Fruit fly (Drosophila melanogaster): Measurements from ENCODE around the gene CG12259.

The CG12259 gene

DNA sequence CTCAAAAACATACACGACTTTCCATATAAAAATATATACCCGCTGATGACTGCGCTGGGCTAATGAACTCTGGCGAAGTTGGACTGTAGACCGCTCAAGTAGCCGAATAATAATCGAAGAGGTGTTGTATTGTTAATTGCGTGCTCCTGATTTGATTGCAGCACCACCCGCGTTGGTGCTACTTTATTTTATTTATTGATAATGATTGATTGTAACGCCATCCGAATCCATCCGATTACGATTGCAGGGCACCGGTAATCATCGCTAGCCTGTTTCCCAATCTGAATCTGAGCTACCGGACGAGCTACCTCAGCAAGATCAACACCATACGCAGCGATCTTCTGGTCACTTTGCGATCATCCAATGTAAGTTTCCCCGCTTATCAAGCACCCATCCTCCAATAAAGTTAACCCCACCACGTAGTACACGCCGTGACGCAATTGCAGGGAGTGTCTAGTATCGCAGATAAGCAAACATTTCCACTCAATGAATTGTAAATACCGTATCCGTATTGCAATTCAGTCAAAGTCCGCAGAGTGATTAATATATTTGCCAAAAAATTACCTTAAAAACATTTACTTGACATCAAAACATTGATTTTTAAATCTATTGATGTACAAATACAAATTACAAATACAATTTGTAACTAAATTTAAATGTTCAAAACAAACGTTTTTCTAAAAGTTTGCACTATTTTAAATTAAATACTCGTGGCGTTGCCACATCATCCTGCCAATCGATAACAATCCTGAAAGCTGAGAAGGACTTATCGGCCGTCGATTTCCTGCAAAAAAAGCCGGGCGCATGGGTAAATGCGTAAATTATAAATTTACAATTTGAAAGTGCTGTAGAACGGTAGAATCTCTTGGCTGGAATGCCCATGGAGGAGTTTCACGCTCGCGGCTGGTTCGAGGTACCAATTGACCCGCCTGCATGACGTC, 8.4 kb upstream of the CG12259 start:
- peak; percentile 10 for TF ChIP-seq Mnt (GFP tag; optimal IDR thresholded peaks at IDR 0.05)
- TF ChIP-seq bab1 (GFP tag; optimal IDR thresholded peaks at IDR 0.05), result no peak
- no peak for TF ChIP-seq CG1620 (GFP tag; optimal IDR thresholded peaks at IDR 0.05)
- TF ChIP-seq kay (GFP tag; ENCODE audit: borderline replicate concordance), result no peak
- peak; percentile 12 for TF ChIP-seq CG11617 (GFP tag; optimal IDR thresholded peaks at IDR 0.05)
- no peak for TF ChIP-seq cnc (optimal IDR thresholded peaks at IDR 0.05)
- TF ChIP-seq CG12768 (GFP tag; optimal IDR thresholded peaks at IDR 0.05), result no peak
- TF ChIP-seq pad (GFP tag; optimal IDR thresholded peaks at IDR 0.05), result peak; percentile 9
- TF ChIP-seq ovo (GFP tag; optimal IDR thresholded peaks at IDR 0.05), result no peak
- TF ChIP-seq CG7045 (GFP tag; optimal IDR thresholded peaks at IDR 0.05), result no peak
- no peak for TF ChIP-seq toe (GFP tag; optimal IDR thresholded peaks at IDR 0.05)
- TF ChIP-seq Crg-1 (GFP tag; optimal IDR thresholded peaks at IDR 0.05), result no peak
- no peak for TF ChIP-seq CG7101 (tag; optimal IDR thresholded peaks at IDR 0.05)
- no peak for TF ChIP-seq CG5204 (GFP tag; optimal IDR thresholded peaks at IDR 0.05)
- TF ChIP-seq CG33017 (tag; optimal IDR thresholded peaks at IDR 0.05), result no peak
- TF ChIP-seq cic (GFP tag; optimal IDR thresholded peaks at IDR 0.05), result peak; percentile 97
- no peak for TF ChIP-seq Clk (GFP tag; optimal IDR thresholded peaks at IDR 0.05)
- peak; percentile 13 for TF ChIP-seq Hr96 (GFP tag; optimal IDR thresholded peaks at IDR 0.05)
- no peak for TF ChIP-seq CG14711 (tag; optimal IDR thresholded peaks at IDR 0.05)
- peak; percentile 44 for TF ChIP-seq tj (GFP tag; optimal IDR thresholded peaks at IDR 0.05)

dm6 chr3R:27928140-27928539, 7.3 kb upstream of the CG12259 start, which contains the start of gene nenya:
Gene nenya (minus strand): TSS chr3R:27928174.
- peak; percentile 44 for TF ChIP-seq ovo (GFP tag; optimal IDR thresholded peaks at IDR 0.05)
- no peak for TF ChIP-seq bab1 (GFP tag; optimal IDR thresholded peaks at IDR 0.05)
- no peak for TF ChIP-seq cic (GFP tag; optimal IDR thresholded peaks at IDR 0.05)
- TF ChIP-seq tj (GFP tag; optimal IDR thresholded peaks at IDR 0.05), result no peak
- no peak for TF ChIP-seq Mnt (GFP tag; optimal IDR thresholded peaks at IDR 0.05)
- TF ChIP-seq CG7101 (tag; optimal IDR thresholded peaks at IDR 0.05), result no peak
- no peak for TF ChIP-seq toe (GFP tag; optimal IDR thresholded peaks at IDR 0.05)
- TF ChIP-seq CG12768 (GFP tag; optimal IDR thresholded peaks at IDR 0.05), result no peak

dm6 chr3R:27926738-27927215, 5.9 kb upstream of the CG12259 start:
- TF ChIP-seq Mnt (GFP tag; optimal IDR thresholded peaks at IDR 0.05) (peak; percentile 62), cic (GFP tag; optimal IDR thresholded peaks at IDR 0.05) (peak; percentile 75), Hr96 (GFP tag; optimal IDR thresholded peaks at IDR 0.05) (peak; percentile 31), Crg-1 (GFP tag; optimal IDR thresholded peaks at IDR 0.05) (no peak), CG7101 (tag; optimal IDR thresholded peaks at IDR 0.05) (no peak)

- TF ChIP-seq CG33017 (tag; optimal IDR thresholded peaks at IDR 0.05), result no peak
- no peak for TF ChIP-seq CG12768 (GFP tag; optimal IDR thresholded peaks at IDR 0.05)
- TF ChIP-seq ovo (GFP tag; optimal IDR thresholded peaks at IDR 0.05), result peak; percentile 68
- TF ChIP-seq cic (GFP tag; optimal IDR thresholded peaks at IDR 0.05), result no peak
- TF ChIP-seq Clk (GFP tag; optimal IDR thresholded peaks at IDR 0.05), result no peak
- no peak for TF ChIP-seq kay (GFP tag; ENCODE audit: borderline replicate concordance)
- no peak for TF ChIP-seq CG11617 (GFP tag; optimal IDR thresholded peaks at IDR 0.05)
Observed at dm6 chr3R:27925971-27926533, 5.2 kb upstream of the CG12259 start.

dm6 chr3R:27925000-27925970, 4.4 kb upstream of the CG12259 start, which contains the start of gene mino:
Gene mino (plus strand): TSS chr3R:27925191.
- peak; percentile 33 for TF ChIP-seq CG14711 (tag; optimal IDR thresholded peaks at IDR 0.05)
- TF ChIP-seq CG7101 (tag; optimal IDR thresholded peaks at IDR 0.05), result no peak
- TF ChIP-seq kay (GFP tag; ENCODE audit: borderline replicate concordance), result peak; percentile 87
- peak; percentile 40 for TF ChIP-seq Crg-1 (GFP tag; optimal IDR thresholded peaks at IDR 0.05)
- peak; percentile 48 for TF ChIP-seq CG5204 (GFP tag; optimal IDR thresholded peaks at IDR 0.05)
- peak; percentile 61 for TF ChIP-seq CG11617 (GFP tag; optimal IDR thresholded peaks at IDR 0.05)
- peak; percentile 14 for TF ChIP-seq CG7045 (GFP tag; optimal IDR thresholded peaks at IDR 0.05)
- TF ChIP-seq pad (GFP tag; optimal IDR thresholded peaks at IDR 0.05), result peak; percentile 23
- TF ChIP-seq ovo (GFP tag; optimal IDR thresholded peaks at IDR 0.05), result no peak
- peak; percentile 75 for TF ChIP-seq Mnt (GFP tag; optimal IDR thresholded peaks at IDR 0.05)
- no peak for TF ChIP-seq CG33017 (tag; optimal IDR thresholded peaks at IDR 0.05)
- peak; percentile 43 for TF ChIP-seq Clk (GFP tag; optimal IDR thresholded peaks at IDR 0.05)
- TF ChIP-seq CG12768 (GFP tag; optimal IDR thresholded peaks at IDR 0.05), result peak; percentile 45
- TF ChIP-seq cic (GFP tag; optimal IDR thresholded peaks at IDR 0.05), result peak; percentile 73
- TF ChIP-seq bab1 (GFP tag; optimal IDR thresholded peaks at IDR 0.05), result peak; percentile 45
- no peak for TF ChIP-seq cnc (optimal IDR thresholded peaks at IDR 0.05)
- no peak for TF ChIP-seq CG1620 (GFP tag; optimal IDR thresholded peaks at IDR 0.05)
- TF ChIP-seq Hr96 (GFP tag; optimal IDR thresholded peaks at IDR 0.05), result peak; percentile 11
- peak; percentile 76 for TF ChIP-seq toe (GFP tag; optimal IDR thresholded peaks at IDR 0.05)
- peak; percentile 16 for TF ChIP-seq tj (GFP tag; optimal IDR thresholded peaks at IDR 0.05)

Measured in whole organism, adult.